Fruit fly (Drosophila melanogaster): ENCODE measurements around the gene CG44008.

- TF ChIP-seq usp (GFP tag; optimal IDR thresholded peaks at IDR 0.05) (no peak), CG8478 (optimal IDR thresholded peaks at IDR 0.05) (no peak), Dll (optimal IDR thresholded peaks at IDR 0.05) (no peak), pan (optimal IDR thresholded peaks at IDR 0.05) (no peak), psq (optimal IDR thresholded peaks at IDR 0.05) (no peak)
Observed at dm6 chr2L:11792265-11792664, 50.0 kb downstream of the CG44008 start, which contains the start of gene Tsp33B.

Data from whole organism.